Worm (Caenorhabditis elegans) whole organism, L4 larva: Measurements from ENCODE around the gene H40L08.2.

ENCODE experiments used
- F10B5.3 ChIP-seq: sonication (generic microtip); optimal IDR thresholded peaks from 2 replicates; lab custom pipeline; 2016; ENCODE audit warnings: mild to moderate bottlenecking, missing genetic modification characterization, missing compliant biosample characterization
- F26F4.8 ChIP-seq: fragments of 200-800 bp; sonication (Bioruptor generic); conservative IDR thresholded peaks from 2 replicates; pipeline ENCODE4 v1.3.6; 2022; ENCODE audit warnings: missing genetic modification characterization, missing compliant biosample characterization
- ZK546.5 ChIP-seq, 2 experiments: sonication (generic microtip); optimal IDR thresholded peaks; 2 replicates each; lab custom pipeline; 2017; ENCODE audit warnings: missing biosample characterization in 2 of 2, missing genetic modification characterization in 2 of 2
- aha-1 ChIP-seq: fragments of 150-350 bp; peaks from one replicate; lab custom pipeline; 2014; ENCODE audit warnings: missing biosample characterization, missing genetic modification characterization
- ceh-20 ChIP-seq: fragments of 200-800 bp; sonication (Bioruptor generic); IDR thresholded peaks from 2 replicates; pipeline ENCODE4 v1.3.6; 2022; ENCODE audit warnings: missing genetic modification reagents, missing genetic modification characterization, missing compliant biosample characterization
- ceh-28 ChIP-seq: fragments of 150-350 bp; optimal IDR thresholded peaks from 2 replicates; lab custom pipeline; 2014; ENCODE audit warnings: missing biosample characterization, missing genetic modification reagents, missing genetic modification characterization
- ceh-82 ChIP-seq: sonication (generic microtip); optimal IDR thresholded peaks from 2 replicates; lab custom pipeline; 2017; ENCODE audit warnings: missing biosample characterization, missing genetic modification characterization
- ces-1 ChIP-seq: fragments of 150-350 bp; sonication (generic microtip); optimal IDR thresholded peaks from 4 replicates; lab custom pipeline; 2014; ENCODE audit warnings: missing biosample characterization, missing genetic modification reagents, missing genetic modification characterization
- ctbp-1 ChIP-seq: fragments of 200-800 bp; sonication (Bioruptor generic); IDR thresholded peaks from 2 replicates; pipeline ENCODE4 v1.3.6; 2022; ENCODE audit warnings: missing genetic modification reagents, missing genetic modification characterization, missing compliant biosample characterization
- daf-8 ChIP-seq: fragments of 200-800 bp; sonication (Bioruptor generic); IDR thresholded peaks from 2 replicates; pipeline ENCODE4 v1.3.6; 2022; ENCODE audit warnings: missing genetic modification characterization, missing compliant biosample characterization
- dmd-9 ChIP-seq: fragments of 200-800 bp; sonication (Bioruptor generic); IDR thresholded peaks from 2 replicates; pipeline ENCODE4 v1.3.6; 2022; ENCODE audit warnings: missing genetic modification reagents, missing genetic modification characterization, missing compliant biosample characterization
- egl-27 ChIP-seq: sonication (generic microtip); optimal IDR thresholded peaks from 3 replicates; lab custom pipeline; 2017; ENCODE audit warnings: missing biosample characterization, missing genetic modification reagents, missing genetic modification characterization
- fos-1 ChIP-seq: fragments of 150-350 bp; optimal IDR thresholded peaks from 2 replicates; lab custom pipeline; 2014; ENCODE audit warnings: missing biosample characterization, missing genetic modification characterization
- hlh-11 ChIP-seq: fragments of 200-800 bp; sonication (Bioruptor generic); optimal IDR thresholded peaks from 2 replicates; lab custom pipeline; 2018; ENCODE audit warnings: mild to moderate bottlenecking, missing genetic modification characterization, missing compliant biosample characterization
- hmg-1.1 ChIP-seq: fragments of 200-800 bp; sonication (Bioruptor generic); IDR thresholded peaks from 2 replicates; pipeline ENCODE4 v1.3.6; 2022; ENCODE audit warnings: missing genetic modification reagents, missing genetic modification characterization, missing compliant biosample characterization
- lin-15B ChIP-seq: fragments of 150-350 bp; sonication (generic microtip); optimal IDR thresholded peaks from 3 replicates; lab custom pipeline; 2014; ENCODE audit warnings: missing biosample characterization, missing genetic modification characterization
- lin-38 ChIP-seq: fragments of 200-800 bp; sonication (Bioruptor generic); IDR thresholded peaks from 2 replicates; pipeline ENCODE4 v1.3.6; 2022; ENCODE audit warnings: missing genetic modification reagents, missing genetic modification characterization, missing compliant biosample characterization
- lin-39 ChIP-seq: fragments of 150-350 bp; optimal IDR thresholded peaks from 2 replicates; lab custom pipeline; 2014; ENCODE audit warnings: missing biosample characterization, missing genetic modification reagents, missing genetic modification characterization
- lsy-2 ChIP-seq, 2 experiments: fragments of 150-350 bp in 1 of 2; sonication (generic microtip) in 1 of 2; optimal IDR thresholded peaks; 2 replicates each; lab custom pipeline; 2014 to 2017; ENCODE audit warnings: missing biosample characterization in 2 of 2, missing genetic modification characterization in 2 of 2
- madf-9 ChIP-seq: fragments of 200-800 bp; sonication (Bioruptor generic); conservative IDR thresholded peaks from 2 replicates; pipeline ENCODE4 v1.3.6; 2022; ENCODE audit warnings: missing genetic modification reagents, missing genetic modification characterization, missing compliant biosample characterization
- mep-1 ChIP-seq: fragments of 150-350 bp; sonication (generic microtip); optimal IDR thresholded peaks from 3 replicates; lab custom pipeline; 2014; ENCODE audit warnings: missing biosample characterization, missing genetic modification characterization
- mxl-3 ChIP-seq: fragments of 200-800 bp; sonication (Bioruptor generic); optimal IDR thresholded peaks from 2 replicates; lab custom pipeline; 2018; ENCODE audit warnings: mild to moderate bottlenecking, missing genetic modification characterization, missing compliant biosample characterization
- nhr-102 ChIP-seq: sonication (generic microtip); optimal IDR thresholded peaks from 2 replicates; lab custom pipeline; 2016; ENCODE audit warnings: mild to moderate bottlenecking, missing genetic modification characterization, moderate library complexity, missing compliant biosample characterization
- nhr-77 ChIP-seq: fragments of 150-350 bp; optimal IDR thresholded peaks from 2 replicates; lab custom pipeline; 2014; ENCODE audit warnings: missing biosample characterization, missing genetic modification characterization
- pha-4 ChIP-seq, 2 experiments: fragments of 150-350 bp in 1 of 2; fragments of 200-800 bp in 1 of 2; sonication (Bioruptor generic) in 1 of 2; IDR thresholded peaks in 1 of 2; optimal IDR thresholded peaks in 1 of 2; 2 replicates each; pipeline versions ENCODE4 v1.3.6 to Lab custom; 2014 to 2022; ENCODE audit warnings: missing genetic modification characterization in 2 of 2, missing genetic modification reagents in 2 of 2, missing biosample characterization in 1 of 2, missing compliant biosample characterization in 1 of 2
- php-3 ChIP-seq: fragments of 200-800 bp; sonication (Bioruptor generic); IDR thresholded peaks from 2 replicates; pipeline ENCODE4 v1.3.6; 2022; ENCODE audit warnings: missing genetic modification reagents, missing genetic modification characterization, missing compliant biosample characterization
- sdz-12 ChIP-seq: fragments of 200-800 bp; sonication (Bioruptor generic); optimal IDR thresholded peaks from 2 replicates; lab custom pipeline; 2018; ENCODE audit warnings: mild to moderate bottlenecking, missing genetic modification characterization, missing compliant biosample characterization
- snpc-4 ChIP-seq: fragments of 150-350 bp; optimal IDR thresholded peaks from 2 replicates; lab custom pipeline; 2014; ENCODE audit warnings: missing biosample characterization, missing genetic modification characterization
- spr-1 ChIP-seq: sonication (generic microtip); optimal IDR thresholded peaks from 2 replicates; lab custom pipeline; 2016; ENCODE audit warnings: mild to moderate bottlenecking, missing genetic modification characterization, missing compliant biosample characterization
- unc-39 ChIP-seq: sonication (generic microtip); optimal IDR thresholded peaks from 2 replicates; lab custom pipeline; 2017; ENCODE audit warnings: missing biosample characterization, missing genetic modification characterization
- unc-62 ChIP-seq, 3 experiments: fragments of 150-350 bp in 1 of 3; sonication (generic microtip); optimal IDR thresholded peaks in 2 of 3; peaks in 1 of 3; 1 replicate in 1 of 3; 2 replicates in 2 of 3; lab custom pipeline; 2014 to 2017; ENCODE audit warnings: missing biosample characterization in 3 of 3, missing genetic modification characterization in 3 of 3, missing genetic modification reagents in 3 of 3, missing genotype in 1 of 3
- ztf-7 ChIP-seq: fragments of 150-350 bp; optimal IDR thresholded peaks from 2 replicates; lab custom pipeline; 2014; ENCODE audit warnings: missing biosample characterization, missing genetic modification characterization

Gene H40L08.2

ce11 chrX:15035748-15036147, 41.8 kb downstream of the H40L08.2 start:
- TF ChIP-seq unc-62 (GFP tag; optimal IDR thresholded peaks at IDR 0.05 in 1 of 2; lab: Kevin White, UChicago) (peak in 1 of 2 experiments; percentile 93), unc-62 (tag; optimal IDR thresholded peaks at IDR 0.05; lab: Kevin White, UChicago) (no peak), php-3 (no peak)

- no peak for TF ChIP-seq snpc-4 (tag; lab: Kevin White, UChicago)
- no peak for TF ChIP-seq pha-4 (GFP tag; IDR thresholded peaks at IDR 0.05; lab: Robert Waterston, UW)
- no peak for TF ChIP-seq pha-4 (tag; optimal IDR thresholded peaks at IDR 0.05; lab: Kevin White, UChicago)
- no peak for TF ChIP-seq unc-39 (tag; lab: Kevin White, UChicago)
- TF ChIP-seq nhr-102 (tag; lab: Kevin White, UChicago), result no peak
- TF ChIP-seq lin-15B (tag; lab: Kevin White, UChicago), result no peak
- no peak for TF ChIP-seq madf-9 (GFP tag; lab: Robert Waterston, UW)
- TF ChIP-seq sdz-12 (GFP tag; lab: Kevin White, UChicago), result no peak
- TF ChIP-seq, all 104 proteins: peak for 0
These were observed 42.8 kb downstream of the H40L08.2 start, which contains the start of gene dsc-1 for ce11 chrX:15034787-15035186. Gene dsc-1 (minus strand): TSS chrX:15034832.

ce11 chrX:15027997-15028396, 49.5 kb downstream of the H40L08.2 start:
- TF ChIP-seq lin-39 (tag; lab: Kevin White, UChicago) (no peak), nhr-77 (tag; lab: Kevin White, UChicago) (no peak), ces-1 (GFP tag; lab: Kevin White, UChicago) (no peak), hlh-11 (no peak), ceh-82 (tag; lab: Kevin White, UChicago) (no peak), ztf-7 (tag; lab: Kevin White, UChicago) (no peak), sdz-12 (GFP tag; lab: Kevin White, UChicago) (no peak), unc-39 (tag; lab: Kevin White, UChicago) (no peak), dmd-9 (GFP tag; lab: Robert Waterston, UW) (no peak), daf-8 (GFP tag; lab: Robert Waterston, UW) (no peak), pha-4 (GFP tag; IDR thresholded peaks at IDR 0.05; lab: Robert Waterston, UW) (no peak), pha-4 (tag; optimal IDR thresholded peaks at IDR 0.05; lab: Kevin White, UChicago) (no peak), lin-38 (GFP tag; lab: Robert Waterston, UW) (no peak), ctbp-1 (no peak), ceh-28 (tag; lab: Kevin White, UChicago) (no peak), ZK546.5 (tag; optimal IDR thresholded peaks at IDR 0.05; lab: Kevin White, UChicago) (no peak), F26F4.8 (GFP tag; lab: Robert Waterston, UW) (no peak), fos-1 (tag; lab: Kevin White, UChicago) (no peak), hmg-1.1 (GFP tag; lab: Robert Waterston, UW) (no peak), spr-1 (tag; lab: Kevin White, UChicago) (no peak), egl-27 (tag; lab: Kevin White, UChicago) (no peak)

ce11 chrX:15027566-15027965, 50.0 kb downstream of the H40L08.2 start:
- TF ChIP-seq F10B5.3 (no peak), aha-1 (tag; lab: Kevin White, UChicago) (peak; percentile 50), lsy-2 (tag; optimal IDR thresholded peaks at IDR 0.05; lab: Kevin White, UChicago) (peak in 1 of 2 experiments; percentile 26), unc-62 (GFP tag; optimal IDR thresholded peaks at IDR 0.05 in 1 of 2; lab: Kevin White, UChicago) (peak in 1 of 2 experiments; percentile 93), unc-62 (tag; optimal IDR thresholded peaks at IDR 0.05; lab: Kevin White, UChicago) (no peak), php-3 (no peak), hlh-11 (no peak), ceh-20 (GFP tag; lab: Robert Waterston, UW) (peak; percentile 56; the same call in 1 of the 2 replicates), mep-1 (peak; percentile 16), mxl-3 (GFP tag; lab: Kevin White, UChicago) (no peak)
- TF ChIP-seq, all 104 proteins: peak for 5
